Worm (Caenorhabditis elegans) whole organism, early embryonic: Measurements from ENCODE around the gene ash-2.

Experiments used
- ama-1 ChIP-seq: fragments of 150-350 bp; optimal IDR thresholded peaks from 2 replicates; lab custom pipeline; 2014
- ceh-36 ChIP-seq: sonication (generic microtip); optimal IDR thresholded peaks from 2 replicates; lab custom pipeline; 2016; ENCODE audit warnings: missing genetic modification characterization, inconsistent platforms, missing compliant biosample characterization
- flt-1 ChIP-seq: fragments of 200-800 bp; sonication (Bioruptor generic); IDR thresholded peaks from 2 replicates; pipeline ENCODE4 v1.3.6; 2022; ENCODE audit warnings: missing genetic modification characterization, missing compliant biosample characterization
- hnd-1 ChIP-seq: sonication (generic microtip); optimal IDR thresholded peaks from 2 replicates; lab custom pipeline; 2016; ENCODE audit warnings: missing genetic modification characterization, missing compliant biosample characterization

ce11 chrII:11994940-11995339 lies 15.3 kb downstream of the ash-2 start:
- TF ChIP-seq ama-1 (lab: Kevin White, UChicago) (no peak), flt-1 (GFP tag; lab: Robert Waterston, UW) (no peak), hnd-1 (no peak), ceh-36 (tag; lab: Kevin White, UChicago) (no peak)
